Fruit fly (Drosophila melanogaster): ENCODE results near the gene CG42813.
A peak's percentile ranks its signal among the peaks of the same experiment; 100 is the strongest.

Gene CG42813

DNA sequence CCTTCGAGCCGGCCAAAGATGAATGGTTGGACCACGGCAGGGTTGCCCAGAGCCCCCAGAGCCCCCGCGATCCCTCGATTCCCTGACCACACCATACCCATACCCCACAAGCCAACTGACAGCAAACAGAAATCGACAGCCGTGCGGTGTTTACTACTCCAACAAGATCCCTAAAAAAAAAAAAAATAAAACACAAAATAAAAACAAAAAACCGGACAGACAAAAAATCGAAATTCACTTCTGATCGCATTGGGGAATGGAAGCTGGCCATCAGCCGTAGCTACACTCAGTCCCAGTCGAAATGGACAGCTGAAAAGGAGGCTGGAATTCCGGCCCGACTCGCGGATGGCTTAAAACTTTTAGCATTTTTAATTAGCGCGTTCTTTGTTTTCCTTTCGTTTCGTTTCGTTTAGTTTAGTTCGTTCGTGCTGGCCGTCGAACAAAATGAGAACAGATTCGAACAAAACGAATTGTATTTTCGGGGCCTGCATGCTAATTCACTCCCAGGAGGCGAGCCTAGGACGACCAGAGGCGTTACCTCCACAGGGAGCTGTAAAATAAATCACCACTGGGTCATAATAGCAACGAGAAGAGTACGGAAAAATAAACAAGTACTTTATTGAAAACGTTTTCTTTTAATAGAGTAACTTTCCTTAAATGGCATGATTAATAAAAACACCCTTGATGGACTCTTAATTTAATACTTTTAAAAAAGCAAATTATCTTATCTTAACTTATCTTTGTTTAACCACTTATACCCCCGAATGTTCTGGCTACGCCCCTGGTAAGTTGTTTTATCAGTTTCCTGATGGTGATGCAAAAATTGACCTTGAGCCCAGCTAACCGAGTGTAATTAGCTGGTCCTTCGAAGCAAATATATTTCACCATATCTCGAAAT lies 29.2 kb downstream of the CG42813 start (continued):
- TF ChIP-seq CG16779 (tag; optimal IDR thresholded peaks at IDR 0.05) (no peak), Hr38 (GFP tag; optimal IDR thresholded peaks at IDR 0.05) (no peak), CG34406 (GFP tag; optimal IDR thresholded peaks at IDR 0.05) (peak; percentile 22), Eip75B (GFP tag; optimal IDR thresholded peaks at IDR 0.05) (peak; percentile 46), spab (GFP tag; optimal IDR thresholded peaks at IDR 0.05) (peak; percentile 39), CG4318 (GFP tag; optimal IDR thresholded peaks at IDR 0.05) (no peak), fkh (GFP tag; optimal IDR thresholded peaks at IDR 0.05) (no peak), Eip78C (GFP tag) (peak; percentile 89), CG11902 (GFP tag; optimal IDR thresholded peaks at IDR 0.05) (peak; percentile 53), acj6 (GFP tag; optimal IDR thresholded peaks at IDR 0.05) (peak; percentile 53), net (GFP tag; optimal IDR thresholded peaks at IDR 0.05) (no peak), CG8119 (GFP tag; IDR thresholded peaks at IDR 0.05) (no peak), CG6276 (GFP tag; optimal IDR thresholded peaks at IDR 0.05) (no peak), Sox14 (GFP tag; optimal IDR thresholded peaks at IDR 0.05) (peak; percentile 6), CG31627 (GFP tag; optimal IDR thresholded peaks at IDR 0.05) (peak; percentile 33), svp (GFP tag) (peak; percentile 60), ss (GFP tag; optimal IDR thresholded peaks at IDR 0.05) (peak; percentile 58 to 59), CG6854 (GFP tag; optimal IDR thresholded peaks at IDR 0.05) (peak; percentile 46), cyc (GFP tag; optimal IDR thresholded peaks at IDR 0.05) (peak; percentile 20), CG6808 (GFP tag; optimal IDR thresholded peaks at IDR 0.05) (peak; percentile 49), CG10631 (GFP tag; optimal IDR thresholded peaks at IDR 0.05) (peak; percentile 28), pdm3 (GFP tag; optimal IDR thresholded peaks at IDR 0.05) (peak; percentile 50), CG3919 (GFP tag; optimal IDR thresholded peaks at IDR 0.05) (peak; percentile 52)

DNA sequence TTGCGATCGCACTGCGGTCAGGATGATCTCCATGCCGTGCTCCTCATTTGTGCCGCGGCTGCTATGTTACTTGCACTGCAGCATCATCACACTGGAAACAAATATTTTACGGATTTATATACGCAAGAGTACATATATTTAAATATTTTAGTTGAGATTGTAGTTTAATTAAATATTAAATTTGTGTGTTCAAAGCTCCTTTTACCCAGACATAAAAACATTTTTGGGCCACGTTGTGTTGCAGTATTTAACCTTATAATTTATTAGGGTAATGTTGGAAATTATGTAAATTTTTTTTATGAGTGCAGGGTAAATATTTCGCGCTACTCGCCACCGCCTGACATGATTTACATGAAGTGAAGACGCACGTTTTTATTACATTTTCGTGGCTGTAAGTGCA lies 30.8 kb downstream of the CG42813 start:
- TF ChIP-seq CG10631 (GFP tag; optimal IDR thresholded peaks at IDR 0.05), result peak; percentile 48
- peak; percentile 4 for TF ChIP-seq CG32006 (GFP tag; optimal IDR thresholded peaks at IDR 0.05)
- peak; percentile 40 for TF ChIP-seq CG10669 (GFP tag; optimal IDR thresholded peaks at IDR 0.05)
- TF ChIP-seq Sox102F (GFP tag; optimal IDR thresholded peaks at IDR 0.05), result no peak
- peak; percentile 40 for TF ChIP-seq esn (GFP tag; optimal IDR thresholded peaks at IDR 0.05)
- TF ChIP-seq CG8319 (GFP tag; optimal IDR thresholded peaks at IDR 0.05), result no peak
- TF ChIP-seq Lpt (GFP tag; optimal IDR thresholded peaks at IDR 0.05), result no peak
- no peak for TF ChIP-seq CG6854 (GFP tag; optimal IDR thresholded peaks at IDR 0.05)
- TF ChIP-seq topi (GFP tag; optimal IDR thresholded peaks at IDR 0.05), result peak; percentile 26
- no peak for TF ChIP-seq CG7368 (GFP tag; optimal IDR thresholded peaks at IDR 0.05)
- TF ChIP-seq Hr4 (GFP tag; optimal IDR thresholded peaks at IDR 0.05), result peak; percentile 27
- TF ChIP-seq eg (GFP tag; IDR thresholded peaks at IDR 0.05), result no peak
- peak; percentile 11 for TF ChIP-seq CG1621 (tag; optimal IDR thresholded peaks at IDR 0.05)
- TF ChIP-seq Ets21C (GFP tag; optimal IDR thresholded peaks at IDR 0.05), result no peak
- no peak for TF ChIP-seq vri (GFP tag; optimal IDR thresholded peaks at IDR 0.05)
- no peak for TF ChIP-seq CG11294 (GFP tag; IDR thresholded peaks at IDR 0.05)
- peak; percentile 73 for TF ChIP-seq svp (GFP tag)
- no peak for TF ChIP-seq Gug (GFP tag; IDR thresholded peaks at IDR 0.05)
- peak; percentile 46 for TF ChIP-seq achi (GFP tag; optimal IDR thresholded peaks at IDR 0.05)
- no peak for TF ChIP-seq CG6792 (GFP tag; optimal IDR thresholded peaks at IDR 0.05)
- no peak for TF ChIP-seq dac (GFP tag; optimal IDR thresholded peaks at IDR 0.05)
- TF ChIP-seq fd85E (GFP tag; optimal IDR thresholded peaks at IDR 0.05), result no peak
- TF ChIP-seq ss (GFP tag; optimal IDR thresholded peaks at IDR 0.05), result peak in 1 of 2 experiments; percentile 18
- TF ChIP-seq fkh (GFP tag; optimal IDR thresholded peaks at IDR 0.05), result no peak
- TF ChIP-seq pdm3 (GFP tag; optimal IDR thresholded peaks at IDR 0.05), result peak; percentile 24
- peak; percentile 4 for TF ChIP-seq Sox14 (GFP tag; optimal IDR thresholded peaks at IDR 0.05)
- no peak for TF ChIP-seq Sox15 (GFP tag; optimal IDR thresholded peaks at IDR 0.05)
- TF ChIP-seq Eip75B (GFP tag; optimal IDR thresholded peaks at IDR 0.05), result peak; percentile 22
- TF ChIP-seq cyc (GFP tag; optimal IDR thresholded peaks at IDR 0.05), result no peak
- TF ChIP-seq Blimp-1 (GFP tag; optimal IDR thresholded peaks at IDR 0.05), result no peak
- TF ChIP-seq acj6 (GFP tag; optimal IDR thresholded peaks at IDR 0.05), result peak; percentile 44
- peak; percentile 40 for TF ChIP-seq spab (GFP tag; optimal IDR thresholded peaks at IDR 0.05)
- TF ChIP-seq CG3919 (GFP tag; optimal IDR thresholded peaks at IDR 0.05), result peak; percentile 63
- TF ChIP-seq CG6163 (GFP tag; IDR thresholded peaks at IDR 0.05), result 0 out of 3 replicates have a peak, but pooled peaks have one; percentile 21
- TF ChIP-seq CG15336 (GFP tag; IDR thresholded peaks at IDR 0.05), result no peak
- TF ChIP-seq CG16779 (tag; optimal IDR thresholded peaks at IDR 0.05), result no peak
- peak; percentile 39 for TF ChIP-seq CG3032 (tag; optimal IDR thresholded peaks at IDR 0.05)

Measured in whole organism, prepupa.